Worm (Caenorhabditis elegans) whole organism, midembryonic: ENCODE measurements around the gene daf-1.

Experiments
- T22C8.4 ChIP-seq: fragments of 200-800 bp; sonication (Bioruptor generic); IDR thresholded peaks from 2 replicates; pipeline ENCODE4 v1.3.6; 2022; ENCODE audit warnings: missing genetic modification characterization, missing compliant biosample characterization
- cog-1 ChIP-seq: sonication (generic microtip); optimal IDR thresholded peaks from 2 replicates; lab custom pipeline; 2016; ENCODE audit warnings: missing genetic modification characterization, missing compliant biosample characterization
- flt-1 ChIP-seq: fragments of 200-800 bp; sonication (Bioruptor generic); IDR thresholded peaks from 2 replicates; pipeline ENCODE4 v1.3.6; 2022; ENCODE audit warnings: missing genetic modification characterization, missing compliant biosample characterization
- klf-2 ChIP-seq: fragments of 200-800 bp; sonication (Bioruptor generic); conservative IDR thresholded peaks from 2 replicates; pipeline ENCODE4 v1.3.6; 2022; ENCODE audit warnings: missing genetic modification reagents, missing genetic modification characterization, missing compliant biosample characterization
- med-1 ChIP-seq: sonication (generic microtip); optimal IDR thresholded peaks from 2 replicates; lab custom pipeline; 2017; ENCODE audit warnings: missing genetic modification characterization, mild to moderate bottlenecking, missing compliant biosample characterization, antibody characterized with exemption, missing genetic modification reagents; ENCODE audit not compliant: insufficient read depth

DNA sequence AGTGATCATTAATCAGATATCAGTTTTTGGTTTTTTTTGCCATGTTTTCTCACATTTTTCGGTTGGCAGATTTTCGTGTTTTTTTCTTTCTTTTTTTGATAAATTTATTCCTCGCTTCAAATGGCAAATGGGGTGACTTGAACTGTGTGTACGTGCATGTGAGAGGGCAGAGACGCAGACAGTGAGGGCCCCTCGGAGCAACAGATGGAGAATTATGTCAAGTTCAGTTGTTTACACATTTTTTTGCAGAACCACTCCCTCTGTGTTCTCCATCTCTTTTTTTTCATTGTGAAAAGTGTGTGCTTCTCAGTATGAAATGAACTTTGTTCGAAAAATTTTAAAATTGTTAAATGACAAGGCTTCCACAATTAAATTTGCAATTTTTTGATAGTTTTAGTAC is 2.1 kb upstream of the daf-1 start:
- TF ChIP-seq T22C8.4 (GFP tag; lab: Robert Waterston, UW) (no peak), flt-1 (GFP tag; lab: Robert Waterston, UW) (no peak), cog-1 (tag; lab: Kevin White, UChicago) (no peak), klf-2 (no peak), med-1 (GFP tag; lab: Kevin White, UChicago) (no peak)
